Worm (Caenorhabditis elegans) whole organism, late embryonic: Measurements from ENCODE around the gene srh-139.

Source experiments
- ahr-1 ChIP-seq: sonication (generic microtip); optimal IDR thresholded peaks from 2 replicates; lab custom pipeline; 2016; ENCODE audit warnings: missing genetic modification characterization, missing compliant biosample characterization
- ets-4 ChIP-seq: sonication (generic microtip); optimal IDR thresholded peaks from 2 replicates; lab custom pipeline; 2016; ENCODE audit warnings: missing genetic modification characterization, missing compliant biosample characterization
- fkh-6 ChIP-seq: sonication (generic microtip); optimal IDR thresholded peaks from 2 replicates; lab custom pipeline; 2016; ENCODE audit warnings: missing genetic modification characterization, missing compliant biosample characterization
- mec-3 ChIP-seq: sonication (generic microtip); optimal IDR thresholded peaks from 2 replicates; lab custom pipeline; 2016; ENCODE audit warnings: borderline replicate concordance, missing genetic modification characterization, missing compliant biosample characterization
- nhr-11 ChIP-seq: fragments of 150-350 bp; optimal IDR thresholded peaks from 2 replicates; lab custom pipeline; 2014; ENCODE audit warnings: missing biosample characterization, missing genetic modification characterization
- nhr-232 ChIP-seq: sonication (generic microtip); optimal IDR thresholded peaks from 2 replicates; lab custom pipeline; 2016; ENCODE audit warnings: missing genetic modification characterization, missing compliant biosample characterization
- pha-4 ChIP-seq: fragments of 150-350 bp; optimal IDR thresholded peaks from 2 replicates; lab custom pipeline; 2018; ENCODE audit warnings: missing biosample characterization, missing genetic modification reagents, missing genetic modification characterization
- syd-9 ChIP-seq: sonication (generic microtip); optimal IDR thresholded peaks from 2 replicates; lab custom pipeline; 2016; ENCODE audit warnings: mild to moderate bottlenecking, missing genetic modification characterization, moderate library complexity, missing compliant biosample characterization
- tbx-2 ChIP-seq: sonication (generic microtip); optimal IDR thresholded peaks from 2 replicates; lab custom pipeline; 2016; ENCODE audit warnings: missing genetic modification characterization, missing compliant biosample characterization

ce11 chrV:16447735-16448134, 36.0 kb upstream of the srh-139 start, which contains the start of gene T08G3.13:
- TF ChIP-seq nhr-232 (tag; lab: Kevin White, UChicago) = no peak
- no peak for TF ChIP-seq ahr-1 (tag; lab: Kevin White, UChicago)
- no peak for TF ChIP-seq nhr-11 (tag; lab: Kevin White, UChicago)
- TF ChIP-seq mec-3 (tag; lab: Kevin White, UChicago) = no peak
- TF ChIP-seq fkh-6 = no peak
- TF ChIP-seq pha-4 (tag; lab: Kevin White, UChicago) = no peak
- no peak for TF ChIP-seq tbx-2 (tag; lab: Kevin White, UChicago)
- TF ChIP-seq ets-4 (tag; lab: Kevin White, UChicago) = no peak
- TF ChIP-seq syd-9 = no peak
